Fruit fly (Drosophila melanogaster) whole organism, pupa: ENCODE measurements around the gene Prosbeta5R2.

Source experiments
- CG12605 ChIP-seq: fragments of 200-800 bp; sonication (Bioruptor generic); IDR thresholded peaks from 2 replicates; pipeline ENCODE4 v1.3.6; 2022; ENCODE audit warnings: missing biosample characterization, missing genetic modification characterization
- CG8159 ChIP-seq: fragments of 200-800 bp; sonication (Bioruptor generic); optimal IDR thresholded peaks from 3 replicates; lab custom pipeline; 2018; ENCODE audit warnings: missing biosample characterization, mild to moderate bottlenecking, missing genetic modification characterization, moderate library complexity
- CG9948 ChIP-seq: fragments of 200-800 bp; sonication (Bioruptor generic); optimal IDR thresholded peaks from 2 replicates; lab custom pipeline; 2018; ENCODE audit warnings: missing biosample characterization, mild to moderate bottlenecking, missing genetic modification characterization, moderate library complexity

- TF ChIP-seq CG8159 (tag; lab: Kevin White, UChicago) = no peak
- TF ChIP-seq CG12605 (GFP tag; lab: Robert Waterston, UW) = no peak
- TF ChIP-seq CG9948 (tag; lab: Kevin White, UChicago) = no peak
Measured at dm6 chr2L:18009672-18010071, 19.5 kb downstream of the Prosbeta5R2 start.
